Fruit fly (Drosophila melanogaster) whole organism, wandering third instar larva: ENCODE results near the gene cnc.

Experiments
- Abd-B ChIP-seq: fragments of >200 bp; optimal IDR thresholded peaks from 2 replicates; lab custom pipeline; 2017; ENCODE audit warnings: missing biosample characterization, missing genetic modification characterization
- CG32264 ChIP-seq: fragments of 200-800 bp; sonication (Bioruptor generic); optimal IDR thresholded peaks from 2 replicates; lab custom pipeline; 2016; ENCODE audit warnings: missing biosample characterization, missing genetic modification characterization
- CG9705 ChIP-seq: fragments of 200-800 bp; sonication (Bioruptor generic); optimal IDR thresholded peaks from 2 replicates; lab custom pipeline; 2018; ENCODE audit warnings: missing biosample characterization, mild to moderate bottlenecking, missing genetic modification characterization
- CrebA ChIP-seq: fragments of 200-800 bp; sonication (Bioruptor generic); optimal IDR thresholded peaks from 2 replicates; lab custom pipeline; 2016; ENCODE audit warnings: missing biosample characterization, mild to moderate bottlenecking, missing genetic modification characterization, borderline replicate concordance
- Dfd ChIP-seq: fragments of >200 bp; optimal IDR thresholded peaks from 2 replicates; lab custom pipeline; 2017; ENCODE audit warnings: missing biosample characterization, missing genetic modification characterization
- Dif ChIP-seq: fragments of 200-275, 200-300 bp; sonication (Bioruptor generic); optimal IDR thresholded peaks from 2 replicates; lab custom pipeline; 2018; ENCODE audit warnings: missing biosample characterization, missing genetic modification characterization; ENCODE audit not compliant: partially characterized antibody
- GATAd ChIP-seq: sonication (Bioruptor generic); optimal IDR thresholded peaks from 2 replicates; lab custom pipeline; 2016; ENCODE audit warnings: missing biosample characterization, missing genetic modification characterization
- HLH106 ChIP-seq: fragments of 200-800 bp; optimal IDR thresholded peaks from 3 replicates; lab custom pipeline; 2019; ENCODE audit warnings: missing biosample characterization, mild to moderate bottlenecking, missing genetic modification characterization, moderate library complexity
- Hnf4 ChIP-seq: fragments of 200-800 bp; sonication (Bioruptor generic); optimal IDR thresholded peaks from 2 replicates; lab custom pipeline; 2016; ENCODE audit warnings: missing biosample characterization, mild to moderate bottlenecking, missing genetic modification characterization
- Hr78 ChIP-seq: fragments of >200 bp; optimal IDR thresholded peaks from 2 replicates; lab custom pipeline; 2017; ENCODE audit warnings: missing biosample characterization, missing genetic modification characterization
- Hr83 ChIP-seq: fragments of 200-300 bp; sonication (Bioruptor generic); optimal IDR thresholded peaks from 2 replicates; lab custom pipeline; 2016; ENCODE audit warnings: missing biosample characterization, mild to moderate bottlenecking, missing genetic modification characterization, moderate library complexity; ENCODE audit not compliant: poor library complexity, severe bottlenecking
- Jra ChIP-seq: sonication (Bioruptor generic); optimal IDR thresholded peaks from 2 replicates; lab custom pipeline; 2016; ENCODE audit warnings: missing biosample characterization, missing genetic modification characterization
- Mio ChIP-seq: sonication (Bioruptor generic); optimal IDR thresholded peaks from 2 replicates; lab custom pipeline; 2016; ENCODE audit warnings: missing biosample characterization, missing genetic modification characterization
- Myc ChIP-seq: fragments of >200 bp; optimal IDR thresholded peaks from 2 replicates; lab custom pipeline; 2017
- N ChIP-seq: fragments of >200 bp; optimal IDR thresholded peaks from 2 replicates; lab custom pipeline; 2018; ENCODE audit warnings: missing biosample characterization, missing external identifiers, missing genetic modification characterization
- OdsH ChIP-seq: fragments of 200-800 bp; sonication (Bioruptor generic); optimal IDR thresholded peaks from 2 replicates; lab custom pipeline; 2016; ENCODE audit warnings: missing biosample characterization, mild to moderate bottlenecking, missing genetic modification characterization
- Rel ChIP-seq, 2 experiments: fragments of 200-800 bp; sonication (Bioruptor generic) in 1 of 2; optimal IDR thresholded peaks; 2 replicates in 1 of 2; 3 replicates in 1 of 2; lab custom pipeline; 2016 to 2019; ENCODE audit warnings: mild to moderate bottlenecking in 2 of 2, missing biosample characterization in 2 of 2, missing genetic modification characterization in 2 of 2, moderate library complexity in 1 of 2
- Sp1 ChIP-seq: fragments of 200-800 bp; sonication (Bioruptor generic); optimal IDR thresholded peaks from 3 replicates; lab custom pipeline; 2019; ENCODE audit warnings: missing biosample characterization, mild to moderate bottlenecking, missing genetic modification characterization, moderate library complexity
- Vsx2 ChIP-seq: fragments of 200-300, 225-300 bp; sonication (Bioruptor generic); optimal IDR thresholded peaks from 2 replicates; lab custom pipeline; 2018; ENCODE audit warnings: missing biosample characterization, missing genetic modification characterization; ENCODE audit not compliant: partially characterized antibody
- br ChIP-seq: fragments of 200-800 bp; sonication (Bioruptor generic); optimal IDR thresholded peaks from 2 replicates; lab custom pipeline; 2016; ENCODE audit warnings: missing biosample characterization, missing genetic modification characterization
- brk ChIP-seq: fragments of 200-800 bp; sonication (Bioruptor generic); optimal IDR thresholded peaks from 2 replicates; lab custom pipeline; 2016; ENCODE audit warnings: missing biosample characterization, mild to moderate bottlenecking, missing genetic modification characterization
- dl ChIP-seq, 2 experiments: fragments of 175-275, 200-275 bp in 1 of 2; fragments of 200-275 bp in 1 of 2; sonication (Bioruptor generic); optimal IDR thresholded peaks; lab custom pipeline; 2018; ENCODE audit warnings: mild to moderate bottlenecking in 2 of 2, missing biosample characterization in 2 of 2, missing genetic modification characterization in 2 of 2, moderate library complexity in 2 of 2; ENCODE audit not compliant: partially characterized antibody in 2 of 2, insufficient read depth in 1 of 2
- dmrt93B ChIP-seq: fragments of 200-800 bp; sonication (Bioruptor generic); optimal IDR thresholded peaks from 2 replicates; lab custom pipeline; 2018; ENCODE audit warnings: missing biosample characterization, mild to moderate bottlenecking, missing genetic modification characterization
- dsf ChIP-seq: sonication (Bioruptor generic); optimal IDR thresholded peaks from 2 replicates; lab custom pipeline; 2016; ENCODE audit warnings: missing biosample characterization, missing genetic modification characterization, borderline replicate concordance
- ey ChIP-seq: fragments of 200-800 bp; sonication (Bioruptor generic); optimal IDR thresholded peaks from 2 replicates; lab custom pipeline; 2016; ENCODE audit warnings: missing biosample characterization, missing genetic modification characterization
- foxo ChIP-seq, 2 experiments: fragments of 200-800 bp; sonication (Bioruptor generic); optimal IDR thresholded peaks; 2 replicates in 1 of 2; 3 replicates in 1 of 2; lab custom pipeline; 2016 to 2017; ENCODE audit warnings: missing biosample characterization in 2 of 2, missing genetic modification characterization in 2 of 2
- fru ChIP-seq: fragments of 200-800 bp; sonication (Bioruptor generic); optimal IDR thresholded peaks from 3 replicates; lab custom pipeline; 2016; ENCODE audit warnings: missing biosample characterization, mild to moderate bottlenecking, missing genetic modification characterization
- h ChIP-seq: fragments of 200-800 bp; sonication (Bioruptor generic); optimal IDR thresholded peaks from 3 replicates; lab custom pipeline; 2016; ENCODE audit warnings: missing biosample characterization, mild to moderate bottlenecking, missing genetic modification characterization
- jim ChIP-seq: fragments of 175-275, 200-325 bp; sonication (Bioruptor generic); optimal IDR thresholded peaks from 2 replicates; lab custom pipeline; 2016; ENCODE audit warnings: missing biosample characterization, mild to moderate bottlenecking, missing genetic modification characterization
- lola ChIP-seq: fragments of >200 bp; optimal IDR thresholded peaks from 2 replicates; lab custom pipeline; 2017; ENCODE audit warnings: missing biosample characterization, missing genetic modification characterization
- pan ChIP-seq: fragments of >200 bp; optimal IDR thresholded peaks from 2 replicates; lab custom pipeline; 2017
- psq ChIP-seq: fragments of 200-800 bp; sonication (Bioruptor generic); optimal IDR thresholded peaks from 3 replicates; lab custom pipeline; 2017; ENCODE audit warnings: missing biosample characterization, mild to moderate bottlenecking, missing genetic modification characterization, moderate library complexity
- rgr ChIP-seq: fragments of 200-800 bp; sonication (Bioruptor generic); optimal IDR thresholded peaks from 3 replicates; lab custom pipeline; 2016; ENCODE audit warnings: missing biosample characterization, mild to moderate bottlenecking, missing genetic modification characterization
- sage ChIP-seq: fragments of 200-800 bp; sonication (Bioruptor generic); optimal IDR thresholded peaks from 2 replicates; lab custom pipeline; 2016; ENCODE audit warnings: missing biosample characterization, mild to moderate bottlenecking, missing genetic modification characterization
- sv ChIP-seq: fragments of 200-800 bp; sonication (Bioruptor generic); optimal IDR thresholded peaks from 3 replicates; lab custom pipeline; 2016; ENCODE audit warnings: missing biosample characterization, missing genetic modification characterization
- tai ChIP-seq: sonication (Bioruptor generic); optimal IDR thresholded peaks from 2 replicates; lab custom pipeline; 2016; ENCODE audit warnings: missing biosample characterization, missing genetic modification characterization
- usp ChIP-seq: fragments of >200 bp; optimal IDR thresholded peaks from 2 replicates; lab custom pipeline; 2017; ENCODE audit warnings: missing biosample characterization, missing genetic modification characterization
- woc ChIP-seq: sonication (Bioruptor generic); optimal IDR thresholded peaks from 2 replicates; lab custom pipeline; 2016; ENCODE audit warnings: missing biosample characterization, mild to moderate bottlenecking, missing genetic modification characterization

cnc gene

DNA sequence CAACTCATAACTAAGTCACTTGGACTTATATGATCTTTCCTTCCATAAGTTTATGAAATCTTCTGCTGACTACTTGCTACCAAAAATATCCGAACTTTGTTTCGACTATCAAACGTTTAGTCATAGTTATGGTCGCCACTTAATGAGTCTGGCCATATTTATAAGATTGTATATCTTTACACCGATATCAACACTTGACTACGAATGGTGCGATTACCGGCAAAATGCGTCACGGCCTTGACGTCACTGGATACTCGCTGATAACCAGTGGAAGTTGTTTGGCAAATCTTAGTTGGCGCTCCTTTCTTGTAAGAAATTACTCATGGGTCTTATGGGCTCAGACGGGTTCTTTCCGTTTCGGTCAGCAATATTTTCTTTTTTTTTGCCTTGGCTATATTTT lies 49.1 kb downstream of the cnc start:
- TF ChIP-seq Vsx2 (GFP tag; lab: Kevin White, UChicago) (no peak), Rel (GFP tag; optimal IDR thresholded peaks at IDR 0.05; lab: Kevin White, UChicago) (no peak), Rel (tag; optimal IDR thresholded peaks at IDR 0.05; lab: Kevin White, UChicago) (peak; percentile 16)

DNA sequence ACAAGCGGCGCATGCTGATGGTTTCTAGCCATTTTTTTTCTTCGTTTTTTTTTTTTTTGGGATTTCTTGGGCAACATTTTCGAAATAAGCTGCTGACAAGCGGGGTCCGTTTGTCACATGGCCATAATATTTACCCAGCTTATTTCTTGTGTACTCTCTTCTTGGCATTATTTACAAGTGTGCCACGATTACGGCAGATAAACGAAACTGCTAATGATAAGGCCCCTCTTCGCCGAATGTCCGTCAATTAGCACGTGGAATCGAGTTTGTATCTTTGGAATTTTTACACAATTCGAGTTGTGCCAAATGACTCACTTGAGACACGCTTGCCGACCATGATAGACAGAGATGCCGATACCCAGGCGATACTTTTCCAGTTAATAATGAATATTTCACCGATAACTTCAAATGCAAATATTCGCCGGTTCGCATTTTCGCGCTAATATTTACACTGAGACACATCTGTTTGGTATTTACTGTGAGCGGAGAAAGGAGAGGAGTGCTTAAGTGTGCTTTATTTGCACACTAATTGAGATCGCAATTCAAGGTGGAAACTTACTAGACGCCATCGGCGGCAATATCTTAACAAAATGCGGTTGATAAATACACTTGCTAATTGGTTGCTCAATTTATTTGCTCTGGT lies 49.9 kb downstream of the cnc start:
- TF ChIP-seq Abd-B = no peak
- TF ChIP-seq h = peak; percentile 80
- TF ChIP-seq Hr83 (GFP tag; lab: Kevin White, UChicago) = peak; percentile 91
- no peak for TF ChIP-seq Mio (GFP tag; lab: Kevin White, UChicago)
- no peak for TF ChIP-seq sage (GFP tag; lab: Kevin White, UChicago)
- peak; percentile 62 for TF ChIP-seq GATAd (GFP tag; lab: Kevin White, UChicago)
- TF ChIP-seq Hnf4 (GFP tag; lab: Kevin White, UChicago) = peak; percentile 59
- no peak for TF ChIP-seq brk (GFP tag; lab: Kevin White, UChicago)
- peak; percentile 39 for TF ChIP-seq OdsH (GFP tag; lab: Kevin White, UChicago)
- TF ChIP-seq br (GFP tag; lab: Kevin White, UChicago) = peak; percentile 78
- TF ChIP-seq Dif (GFP tag; lab: Kevin White, UChicago) = no peak
- no peak for TF ChIP-seq Myc (lab: Kevin White, UChicago)
- TF ChIP-seq tai (GFP tag; lab: Kevin White, UChicago) = no peak
- peak; percentile 33 for TF ChIP-seq HLH106
- TF ChIP-seq jim (GFP tag; lab: Kevin White, UChicago) = no peak
- TF ChIP-seq usp (GFP tag; lab: Kevin White, UChicago) = no peak
- peak; percentile 66 for TF ChIP-seq fru (GFP tag; lab: Kevin White, UChicago)
- no peak for TF ChIP-seq Hr78 (GFP tag; lab: Kevin White, UChicago)
- peak; percentile 20 for TF ChIP-seq CG9705 (GFP tag; lab: Kevin White, UChicago)
- peak; percentile 7 for TF ChIP-seq woc (GFP tag; lab: Kevin White, UChicago)
- no peak for TF ChIP-seq pan
- TF ChIP-seq rgr (GFP tag; lab: Kevin White, UChicago) = peak; percentile 76
- no peak for TF ChIP-seq Rel (GFP tag; optimal IDR thresholded peaks at IDR 0.05; lab: Kevin White, UChicago)
- TF ChIP-seq Rel (tag; optimal IDR thresholded peaks at IDR 0.05; lab: Kevin White, UChicago) = peak; percentile 5
- TF ChIP-seq dsf (GFP tag; lab: Kevin White, UChicago) = no peak
- no peak for TF ChIP-seq dl (GFP tag; optimal IDR thresholded peaks at IDR 0.05; lab: Kevin White, UChicago; ENCODE audit: insufficient read depth in 1 of 2, partially characterized antibody in 2 of 2)
- TF ChIP-seq CrebA (GFP tag; lab: Kevin White, UChicago) = no peak
- no peak for TF ChIP-seq lola (GFP tag; lab: Kevin White, UChicago)
- TF ChIP-seq Dfd (GFP tag; lab: Kevin White, UChicago) = no peak
- peak; percentile 23 for TF ChIP-seq dmrt93B (GFP tag; lab: Kevin White, UChicago)
- peak; percentile 7 for TF ChIP-seq ey (GFP tag; lab: Kevin White, UChicago)
- no peak for TF ChIP-seq N (GFP tag; lab: Kevin White, UChicago)
- peak in 1 of 2 experiments; percentile 63 for TF ChIP-seq foxo (GFP tag; optimal IDR thresholded peaks at IDR 0.05; lab: Kevin White, UChicago)
- peak; percentile 17 for TF ChIP-seq sv
- no peak for TF ChIP-seq Vsx2 (GFP tag; lab: Kevin White, UChicago)
- TF ChIP-seq CG32264 (GFP tag; lab: Kevin White, UChicago) = peak; percentile 59
- peak; percentile 42 for TF ChIP-seq Jra
- peak; percentile 39 for TF ChIP-seq Sp1
- peak; percentile 14 for TF ChIP-seq psq (GFP tag; lab: Kevin White, UChicago)
